Fruit fly (Drosophila melanogaster) whole organism, embryonic: ENCODE results near the gene CG32202.

Experiments used
- CG10147 ChIP-seq: fragments of 200-800 bp; sonication (Bioruptor generic); optimal IDR thresholded peaks from 2 replicates; lab custom pipeline; 2019; ENCODE audit warnings: missing biosample characterization, mild to moderate bottlenecking, missing genetic modification characterization, moderate library complexity
- CG11398 ChIP-seq: fragments of 200-800 bp; sonication (Bioruptor generic); optimal IDR thresholded peaks from 2 replicates; lab custom pipeline; 2016; ENCODE audit warnings: missing biosample characterization, missing genetic modification characterization
- CG15073 ChIP-seq: fragments of 200-800 bp; sonication (Bioruptor generic); optimal IDR thresholded peaks from 2 replicates; lab custom pipeline; 2016; ENCODE audit warnings: missing biosample characterization, missing genetic modification characterization
- CG1529 ChIP-seq: fragments of 200-800 bp; sonication (Bioruptor generic); optimal IDR thresholded peaks from 3 replicates; lab custom pipeline; 2018; ENCODE audit warnings: missing biosample characterization, missing genetic modification characterization
- CG16813 ChIP-seq: fragments of 200-800 bp; sonication (Bioruptor generic); IDR thresholded peaks from 3 replicates; pipeline ENCODE4 v1.3.6; 2022; ENCODE audit warnings: missing biosample characterization, missing genetic modification characterization; ENCODE audit not compliant: partially characterized antibody
- CG16863 ChIP-seq: fragments of 200-800 bp; sonication (Bioruptor generic); optimal IDR thresholded peaks from 3 replicates; lab custom pipeline; 2016; ENCODE audit warnings: missing biosample characterization, missing genetic modification characterization
- CG17612 ChIP-seq: fragments of 200-800 bp; sonication (Bioruptor generic); IDR thresholded peaks from 2 replicates; pipeline ENCODE4 v1.3.6; 2022; ENCODE audit warnings: missing biosample characterization, missing genetic modification characterization
- CG18262 ChIP-seq: fragments of 200-800 bp; optimal IDR thresholded peaks from 3 replicates; lab custom pipeline; 2019; ENCODE audit warnings: missing biosample characterization, mild to moderate bottlenecking, missing genetic modification characterization, moderate library complexity
- CG1832 ChIP-seq: fragments of 200-800 bp; sonication (Bioruptor generic); optimal IDR thresholded peaks from 2 replicates; lab custom pipeline; 2017; ENCODE audit warnings: missing biosample characterization, mild to moderate bottlenecking, missing genetic modification characterization, inconsistent platforms
- CG18764 ChIP-seq: fragments of 200-800 bp; sonication (Bioruptor generic); optimal IDR thresholded peaks from 3 replicates; lab custom pipeline; 2016; ENCODE audit warnings: missing biosample characterization, missing genetic modification characterization
- CG2116 ChIP-seq: fragments of 200-800 bp; sonication (Bioruptor generic); optimal IDR thresholded peaks from 3 replicates; lab custom pipeline; 2018; ENCODE audit warnings: missing biosample characterization, mild to moderate bottlenecking, missing genetic modification characterization
- CG33213 ChIP-seq: fragments of 200-800 bp; sonication (Bioruptor generic); optimal IDR thresholded peaks from 3 replicates; lab custom pipeline; 2016; ENCODE audit warnings: missing biosample characterization, missing genetic modification characterization
- CG4730 ChIP-seq: fragments of 200-800 bp; sonication (Bioruptor generic); IDR thresholded peaks from 2 replicates; pipeline ENCODE4 v1.3.6; 2022; ENCODE audit warnings: missing biosample characterization, missing genetic modification characterization
- CG5245 ChIP-seq: fragments of 200-800 bp; sonication (Bioruptor generic); optimal IDR thresholded peaks from 3 replicates; lab custom pipeline; 2016; ENCODE audit warnings: missing biosample characterization, missing genetic modification characterization
- CG8388 ChIP-seq: fragments of 200-800 bp; sonication (Bioruptor generic); optimal IDR thresholded peaks from 2 replicates; lab custom pipeline; 2019; ENCODE audit warnings: missing biosample characterization, mild to moderate bottlenecking, missing genetic modification characterization, moderate library complexity
- CG9817 ChIP-seq: fragments of 200-800 bp; sonication (Bioruptor generic); optimal IDR thresholded peaks from 2 replicates; lab custom pipeline; 2018; ENCODE audit warnings: missing biosample characterization, mild to moderate bottlenecking, missing genetic modification characterization, moderate library complexity
- CoRest ChIP-seq: fragments of 200-800 bp; sonication (Bioruptor generic); optimal IDR thresholded peaks from 3 replicates; lab custom pipeline; 2018; ENCODE audit warnings: missing biosample characterization, mild to moderate bottlenecking, missing genetic modification characterization, moderate library complexity
- Ets65A ChIP-seq: fragments of 200-800 bp; sonication (Bioruptor generic); peaks from one replicate; lab custom pipeline; 2016; ENCODE audit warnings: missing biosample characterization, missing genetic modification characterization
- Gug ChIP-seq: fragments of 200-800 bp; sonication (Bioruptor generic); IDR thresholded peaks from 4 replicates; pipeline ENCODE4 v1.3.6; 2022; ENCODE audit warnings: missing biosample characterization, missing genetic modification characterization
- HLH54F ChIP-seq: fragments of 200-800 bp; sonication (Bioruptor generic); optimal IDR thresholded peaks from 3 replicates; lab custom pipeline; 2016; ENCODE audit warnings: missing biosample characterization, missing genetic modification characterization
- Hr3 ChIP-seq: fragments of 200-800 bp; sonication (Bioruptor generic); optimal IDR thresholded peaks from 3 replicates; lab custom pipeline; 2016; ENCODE audit warnings: missing biosample characterization, missing genetic modification characterization
- Jarid2 ChIP-seq: fragments of 200-800 bp; sonication (Bioruptor generic); optimal IDR thresholded peaks from 3 replicates; lab custom pipeline; 2017; ENCODE audit warnings: mild to moderate bottlenecking, missing biosample characterization, missing genetic modification reagents, missing genetic modification characterization
- Meics ChIP-seq: fragments of 200-800 bp; sonication (Bioruptor generic); optimal IDR thresholded peaks from 2 replicates; lab custom pipeline; 2017; ENCODE audit warnings: missing biosample characterization, mild to moderate bottlenecking, missing genetic modification characterization
- NC2α ChIP-seq: fragments of 200-800 bp; sonication (Bioruptor generic); optimal IDR thresholded peaks from 2 replicates; lab custom pipeline; 2016; ENCODE audit warnings: missing biosample characterization, missing genetic modification characterization
- Sry-δ ChIP-seq: fragments of 200-800 bp; sonication (Bioruptor generic); optimal IDR thresholded peaks from 2 replicates; lab custom pipeline; 2016; ENCODE audit warnings: missing biosample characterization, missing genetic modification characterization
- ash1 ChIP-seq: fragments of 200-800 bp; sonication (Bioruptor generic); optimal IDR thresholded peaks from 2 replicates; lab custom pipeline; 2018; ENCODE audit warnings: missing biosample characterization, mild to moderate bottlenecking, missing genetic modification characterization
- btn ChIP-seq: fragments of 200-800 bp; sonication (Bioruptor generic); optimal IDR thresholded peaks from 2 replicates; lab custom pipeline; 2016; ENCODE audit warnings: missing biosample characterization, missing genetic modification characterization
- chn ChIP-seq: fragments of 200-800 bp; sonication (Bioruptor generic); optimal IDR thresholded peaks from 2 replicates; lab custom pipeline; 2016; ENCODE audit warnings: missing biosample characterization, missing genetic modification characterization
- fd102C ChIP-seq: fragments of 200-800 bp; sonication (Bioruptor generic); optimal IDR thresholded peaks from 2 replicates; lab custom pipeline; 2018; ENCODE audit warnings: missing biosample characterization, mild to moderate bottlenecking, missing genetic modification characterization, moderate library complexity
- gce ChIP-seq: fragments of 200-800 bp; sonication (Bioruptor generic); IDR thresholded peaks from 3 replicates; pipeline ENCODE4 v1.3.6; 2022; ENCODE audit warnings: missing biosample characterization, missing genetic modification characterization
- gfzf ChIP-seq: fragments of 200-800 bp; sonication (Bioruptor generic); optimal IDR thresholded peaks from 2 replicates; lab custom pipeline; 2016; ENCODE audit warnings: missing biosample characterization, mild to moderate bottlenecking, missing genetic modification characterization, moderate library complexity
- hkb ChIP-seq, 2 experiments: fragments of 200-800 bp in 1 of 2; fragments of >200 bp in 1 of 2; sonication (Bioruptor generic) in 1 of 2; IDR thresholded peaks in 1 of 2; optimal IDR thresholded peaks in 1 of 2; 2 replicates each; pipeline versions ENCODE4 v1.3.6 to Lab custom; 2017 to 2022; ENCODE audit warnings: missing biosample characterization in 1 of 2, missing genetic modification characterization in 1 of 2
- hth ChIP-seq: fragments of >200 bp; optimal IDR thresholded peaks from 2 replicates; lab custom pipeline; 2017; ENCODE audit warnings: inconsistent platforms
- ind ChIP-seq: fragments of 200-800 bp; sonication (Bioruptor generic); optimal IDR thresholded peaks from 3 replicates; lab custom pipeline; 2016; ENCODE audit warnings: missing biosample characterization, missing genetic modification characterization
- ken ChIP-seq: fragments of 200-800 bp; sonication (Bioruptor generic); IDR thresholded peaks from 3 replicates; pipeline ENCODE4 v1.3.6; 2022; ENCODE audit warnings: missing biosample characterization, missing genetic modification characterization
- lbe ChIP-seq: fragments of 200-800 bp; sonication (Bioruptor generic); optimal IDR thresholded peaks from 2 replicates; lab custom pipeline; 2016; ENCODE audit warnings: missing biosample characterization, mild to moderate bottlenecking, missing genetic modification characterization
- mirr ChIP-seq: fragments of 200-800 bp; sonication (Bioruptor generic); optimal IDR thresholded peaks from 3 replicates; lab custom pipeline; 2018; ENCODE audit warnings: missing biosample characterization, mild to moderate bottlenecking, missing genetic modification characterization
- nerfin-1 ChIP-seq: fragments of 200-800 bp; sonication (Bioruptor generic); optimal IDR thresholded peaks from 3 replicates; lab custom pipeline; 2019; ENCODE audit warnings: missing biosample characterization, mild to moderate bottlenecking, missing genetic modification characterization, moderate library complexity
- nerfin-2 ChIP-seq: fragments of 200-800 bp; sonication (Bioruptor generic); IDR thresholded peaks from 2 replicates; pipeline ENCODE4 v1.3.6; 2022; ENCODE audit warnings: missing biosample characterization, missing genetic modification characterization; ENCODE audit not compliant: partially characterized antibody
- odd ChIP-seq: fragments of 200-800 bp; sonication (Bioruptor generic); optimal IDR thresholded peaks from 2 replicates; lab custom pipeline; 2017; ENCODE audit warnings: missing biosample characterization, mild to moderate bottlenecking, missing genetic modification characterization
- org-1 ChIP-seq: fragments of 200-800 bp; sonication (Bioruptor generic); optimal IDR thresholded peaks from 2 replicates; lab custom pipeline; 2017; ENCODE audit warnings: missing biosample characterization, missing genetic modification characterization
- sd ChIP-seq: fragments of 200-800 bp; sonication (Bioruptor generic); optimal IDR thresholded peaks from 3 replicates; lab custom pipeline; 2018; ENCODE audit warnings: missing biosample characterization, mild to moderate bottlenecking, missing genetic modification characterization, moderate library complexity
- sim ChIP-seq: fragments of 200-800 bp; sonication (Bioruptor generic); IDR thresholded peaks from 2 replicates; pipeline ENCODE4 v1.3.6; 2022; ENCODE audit warnings: missing biosample characterization, missing genetic modification characterization
- slou ChIP-seq: fragments of 200-800 bp; sonication (Bioruptor generic); optimal IDR thresholded peaks from 3 replicates; lab custom pipeline; 2016; ENCODE audit warnings: missing biosample characterization, missing genetic modification characterization
- sna ChIP-seq: fragments of 200-800 bp; sonication (Bioruptor generic); IDR thresholded peaks from 2 replicates; pipeline ENCODE4 v1.3.6; 2022; ENCODE audit warnings: missing biosample characterization, missing genetic modification characterization; ENCODE audit not compliant: partially characterized antibody
- tup ChIP-seq: fragments of 200-800 bp; sonication (Bioruptor generic); optimal IDR thresholded peaks from 2 replicates; lab custom pipeline; 2016; ENCODE audit warnings: missing biosample characterization, mild to moderate bottlenecking, missing genetic modification characterization, moderate library complexity
- tx ChIP-seq: fragments of 200-800 bp; sonication (Bioruptor generic); optimal IDR thresholded peaks from 2 replicates; lab custom pipeline; 2016; ENCODE audit warnings: missing biosample characterization, missing genetic modification characterization
- usp ChIP-seq: fragments of >200 bp; optimal IDR thresholded peaks from 2 replicates; lab custom pipeline; 2017; ENCODE audit warnings: missing biosample characterization, missing genetic modification characterization
- vnd ChIP-seq: fragments of 200-800 bp; sonication (Bioruptor generic); IDR thresholded peaks from 3 replicates; pipeline ENCODE4 v1.3.6; 2022; ENCODE audit warnings: missing biosample characterization, missing genetic modification characterization; ENCODE audit not compliant: partially characterized antibody
- wek ChIP-seq: fragments of 200-800 bp; sonication (Bioruptor generic); optimal IDR thresholded peaks from 3 replicates; lab custom pipeline; 2018; ENCODE audit warnings: missing biosample characterization, mild to moderate bottlenecking, missing genetic modification characterization, moderate library complexity
- zf30C ChIP-seq: fragments of 200-800 bp; sonication (Bioruptor generic); optimal IDR thresholded peaks from 3 replicates; lab custom pipeline; 2018; ENCODE audit warnings: missing biosample characterization, mild to moderate bottlenecking, missing genetic modification characterization
- zfh1 ChIP-seq: fragments of 200-800 bp; sonication (Bioruptor generic); IDR thresholded peaks from 3 replicates; pipeline ENCODE4 v1.3.6; 2022; ENCODE audit warnings: missing biosample characterization, missing genetic modification characterization

CG32202 gene

DNA sequence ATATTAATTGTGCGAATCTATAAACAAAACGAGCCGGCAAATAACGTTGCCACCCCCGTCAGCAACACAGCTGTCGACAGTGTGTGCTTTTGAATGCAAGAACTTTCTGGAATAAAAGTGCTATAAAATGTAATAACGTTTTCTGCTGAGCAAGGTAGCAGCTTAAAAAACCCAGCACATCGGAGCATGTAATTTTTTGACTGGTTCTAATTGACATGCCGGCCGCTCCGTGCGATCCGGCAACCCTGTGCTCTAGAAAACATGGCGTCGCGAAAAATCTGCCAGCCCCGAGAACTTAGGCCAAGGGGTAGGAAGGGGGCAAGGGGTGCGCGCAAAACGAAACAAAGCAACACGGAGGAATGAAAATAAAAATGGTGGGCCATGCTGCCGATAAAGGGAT lies 9.8 kb upstream of the CG32202 start (continued):
- TF ChIP-seq Hr3 (no peak), nerfin-2 (GFP tag; lab: Robert Waterston, UW) (no peak), CoRest (tag; lab: Kevin White, UChicago) (no peak), CG10147 (GFP tag; lab: Kevin White, UChicago) (no peak), CG11398 (GFP tag; lab: Kevin White, UChicago) (no peak), slou (GFP tag; lab: Kevin White, UChicago) (no peak), vnd (GFP tag; lab: Robert Waterston, UW) (no peak), Jarid2 (GFP tag; lab: Kevin White, UChicago) (no peak), CG1832 (GFP tag; lab: Kevin White, UChicago) (no peak), CG1529 (GFP tag; lab: Kevin White, UChicago) (no peak), CG33213 (GFP tag; lab: Kevin White, UChicago) (peak; percentile 14), lbe (GFP tag; lab: Kevin White, UChicago) (peak; percentile 25), Ets65A (GFP tag; lab: Kevin White, UChicago) (no peak), fd102C (GFP tag; lab: Kevin White, UChicago) (no peak), Sry-δ (GFP tag; lab: Kevin White, UChicago) (no peak), gfzf (GFP tag; lab: Kevin White, UChicago) (no peak), CG17612 (GFP tag; lab: Robert Waterston, UW) (no peak), Meics (peak; percentile 18), zfh1 (peak; percentile 49; the same call in 1 of the 3 replicates), hth (lab: Kevin White, UChicago) (no peak), usp (GFP tag; lab: Kevin White, UChicago) (no peak), CG18764 (no peak), NC2α (no peak), sna (GFP tag; lab: Robert Waterston, UW) (no peak), CG8388 (GFP tag; lab: Kevin White, UChicago) (no peak), odd (GFP tag; lab: Kevin White, UChicago) (no peak), mirr (GFP tag; lab: Kevin White, UChicago) (peak; percentile 10), tup (GFP tag; lab: Kevin White, UChicago) (no peak), CG4730 (no peak), gce (GFP tag; lab: Robert Waterston, UW) (no peak), nerfin-1 (tag; lab: Kevin White, UChicago) (no peak), org-1 (no peak), CG18262 (tag; lab: Kevin White, UChicago) (no peak), zf30C (GFP tag; lab: Kevin White, UChicago) (no peak), sd (no peak), CG2116 (GFP tag; lab: Kevin White, UChicago) (no peak), sim (GFP tag; lab: Robert Waterston, UW) (no peak), CG9817 (tag; lab: Kevin White, UChicago) (no peak), ken (GFP tag; lab: Robert Waterston, UW) (no peak), HLH54F (GFP tag; lab: Kevin White, UChicago) (peak; percentile 31), CG5245 (GFP tag; lab: Kevin White, UChicago) (no peak), ash1 (GFP tag; lab: Kevin White, UChicago) (no peak), CG15073 (GFP tag; lab: Kevin White, UChicago) (no peak), btn (GFP tag; lab: Kevin White, UChicago) (no peak), tx (GFP tag; lab: Kevin White, UChicago) (no peak), CG16863 (GFP tag; lab: Kevin White, UChicago) (peak; percentile 15), wek (GFP tag; lab: Kevin White, UChicago) (no peak), hkb (optimal IDR thresholded peaks at IDR 0.05; lab: Kevin White, UChicago) (no peak), hkb (GFP tag; IDR thresholded peaks at IDR 0.05; lab: Robert Waterston, UW) (no peak), Gug (no peak), ind (GFP tag; lab: Kevin White, UChicago) (peak; percentile 40), chn (peak; percentile 10), CG16813 (GFP tag; lab: Robert Waterston, UW) (peak; percentile 19; the same call in 1 of the 3 replicates)
